Worm (Caenorhabditis elegans) whole organism, L2 larva: ENCODE data around the gene R12B2.13.

Source experiments
- C34F6.9 ChIP-seq: fragments of 150-350 bp; optimal IDR thresholded peaks from 2 replicates; lab custom pipeline; 2014; ENCODE audit warnings: missing biosample characterization, missing genetic modification characterization
- F13H6.1 ChIP-seq: sonication (generic microtip); optimal IDR thresholded peaks from 2 replicates; lab custom pipeline; 2016; ENCODE audit warnings: missing genetic modification characterization, missing compliant biosample characterization
- R02D3.7 ChIP-seq: fragments of 150-350 bp; optimal IDR thresholded peaks from 2 replicates; lab custom pipeline; 2014; ENCODE audit warnings: missing biosample characterization, missing genetic modification characterization
- Y55F3AM.14 ChIP-seq: fragments of 200-800 bp; sonication (Bioruptor generic); optimal IDR thresholded peaks from 2 replicates; lab custom pipeline; 2018; ENCODE audit warnings: mild to moderate bottlenecking, missing genetic modification characterization, missing compliant biosample characterization
- ZK546.5 ChIP-seq: sonication (generic microtip); optimal IDR thresholded peaks from 2 replicates; lab custom pipeline; 2017; ENCODE audit warnings: missing biosample characterization, missing genetic modification characterization
- alr-1 ChIP-seq: fragments of 150-350 bp; optimal IDR thresholded peaks from 2 replicates; lab custom pipeline; 2014; ENCODE audit warnings: missing biosample characterization, missing genetic modification characterization
- aly-2 ChIP-seq: fragments of 150-350 bp; optimal IDR thresholded peaks from 2 replicates; lab custom pipeline; 2014; ENCODE audit warnings: missing biosample characterization, missing genetic modification characterization
- ama-1 ChIP-seq: fragments of 150-350 bp; optimal IDR thresholded peaks from 2 replicates; lab custom pipeline; 2018; ENCODE audit warnings: inconsistent platforms
- blmp-1 ChIP-seq: sonication (generic microtip); optimal IDR thresholded peaks from 2 replicates; lab custom pipeline; 2017; ENCODE audit warnings: missing genetic modification characterization, mild to moderate bottlenecking, missing compliant biosample characterization, antibody characterized with exemption, moderate library complexity; ENCODE audit not compliant: insufficient read depth
- ceh-16 ChIP-seq: fragments of 150-350 bp; optimal IDR thresholded peaks from 2 replicates; lab custom pipeline; 2014; ENCODE audit warnings: missing biosample characterization, missing genetic modification characterization
- ceh-82 ChIP-seq: fragments of 150-350 bp; optimal IDR thresholded peaks from 2 replicates; lab custom pipeline; 2014; ENCODE audit warnings: missing biosample characterization, missing genetic modification characterization
- crh-2 ChIP-seq: sonication (generic microtip); optimal IDR thresholded peaks from 2 replicates; lab custom pipeline; 2017; ENCODE audit warnings: missing biosample characterization, missing genetic modification characterization
- dmd-4 ChIP-seq: sonication (generic microtip); optimal IDR thresholded peaks from 2 replicates; lab custom pipeline; 2017; ENCODE audit warnings: missing biosample characterization, missing genetic modification characterization
- egl-27 ChIP-seq: sonication (generic microtip); optimal IDR thresholded peaks from 3 replicates; lab custom pipeline; 2017; ENCODE audit warnings: missing biosample characterization, missing genetic modification reagents, missing genetic modification characterization
- elt-1 ChIP-seq: fragments of 150-350 bp; optimal IDR thresholded peaks from 2 replicates; lab custom pipeline; 2014; ENCODE audit warnings: missing biosample characterization, missing genetic modification characterization
- elt-3 ChIP-seq: sonication (generic microtip); optimal IDR thresholded peaks from 2 replicates; lab custom pipeline; 2017; ENCODE audit warnings: missing biosample characterization, missing genetic modification characterization
- fos-1 ChIP-seq: fragments of 150-350 bp; optimal IDR thresholded peaks from 2 replicates; lab custom pipeline; 2014; ENCODE audit warnings: missing biosample characterization, missing genetic modification characterization
- gmeb-1 ChIP-seq: fragments of 150-350 bp; optimal IDR thresholded peaks from 2 replicates; lab custom pipeline; 2014; ENCODE audit warnings: missing biosample characterization, missing genetic modification characterization
- lin-11 ChIP-seq: fragments of 150-350 bp; sonication (generic microtip); optimal IDR thresholded peaks from 2 replicates; lab custom pipeline; 2014; ENCODE audit warnings: missing biosample characterization, missing genetic modification characterization, inconsistent platforms, mixed read lengths
- lin-13 ChIP-seq: fragments of 150-350 bp; optimal IDR thresholded peaks from 2 replicates; lab custom pipeline; 2014; ENCODE audit warnings: missing biosample characterization, missing genetic modification reagents, missing genetic modification characterization
- lin-39 ChIP-seq: fragments of 150-350 bp; optimal IDR thresholded peaks from 2 replicates; lab custom pipeline; 2014; ENCODE audit warnings: missing biosample characterization, missing genetic modification reagents, missing genetic modification characterization
- lsy-2 ChIP-seq, 2 experiments: fragments of 150-350 bp in 1 of 2; sonication (generic microtip) in 1 of 2; optimal IDR thresholded peaks; 2 replicates each; lab custom pipeline; 2014 to 2017; ENCODE audit warnings: missing biosample characterization in 2 of 2, missing genetic modification characterization in 2 of 2
- mab-5 ChIP-seq: fragments of 150-350 bp; optimal IDR thresholded peaks from 2 replicates; lab custom pipeline; 2014; ENCODE audit warnings: missing biosample characterization, missing genetic modification characterization
- mbf-1 ChIP-seq: sonication (generic microtip); optimal IDR thresholded peaks from 2 replicates; lab custom pipeline; 2017; ENCODE audit warnings: missing biosample characterization, missing genetic modification characterization
- mdl-1 ChIP-seq, 2 experiments: fragments of 150-350 bp in 1 of 2; sonication (generic microtip) in 1 of 2; optimal IDR thresholded peaks; 2 replicates each; lab custom pipeline; 2017; ENCODE audit warnings: missing biosample characterization in 2 of 2, missing genetic modification characterization in 2 of 2
- nhr-10 ChIP-seq: sonication (generic microtip); optimal IDR thresholded peaks from 2 replicates; lab custom pipeline; 2017; ENCODE audit warnings: missing biosample characterization, missing genetic modification characterization
- nhr-11 ChIP-seq: fragments of 150-350 bp; optimal IDR thresholded peaks from 2 replicates; lab custom pipeline; 2014; ENCODE audit warnings: missing biosample characterization, missing genetic modification characterization
- nhr-12 ChIP-seq: fragments of 150-350 bp; optimal IDR thresholded peaks from 2 replicates; lab custom pipeline; 2014; ENCODE audit warnings: missing biosample characterization, missing genetic modification characterization
- nhr-129 ChIP-seq: fragments of 150-350 bp; optimal IDR thresholded peaks from 2 replicates; lab custom pipeline; 2014; ENCODE audit warnings: missing biosample characterization, missing genetic modification characterization
- nhr-21 ChIP-seq: fragments of 150-350 bp; optimal IDR thresholded peaks from 2 replicates; lab custom pipeline; 2014; ENCODE audit warnings: missing biosample characterization, missing genetic modification characterization
- nhr-23 ChIP-seq: fragments of 150-350 bp; optimal IDR thresholded peaks from 2 replicates; lab custom pipeline; 2014; ENCODE audit warnings: missing biosample characterization, missing genetic modification reagents, missing genetic modification characterization
- nhr-237 ChIP-seq: fragments of 150-350 bp; optimal IDR thresholded peaks from 2 replicates; lab custom pipeline; 2014; ENCODE audit warnings: missing biosample characterization, missing genetic modification characterization
- nhr-25 ChIP-seq: fragments of 150-350 bp; sonication (generic microtip); optimal IDR thresholded peaks from 3 replicates; lab custom pipeline; 2014; ENCODE audit warnings: missing biosample characterization, missing genetic modification characterization
- nhr-6 ChIP-seq: fragments of 150-350 bp; optimal IDR thresholded peaks from 2 replicates; lab custom pipeline; 2014; ENCODE audit warnings: missing biosample characterization, missing genetic modification characterization
- nhr-77 ChIP-seq: fragments of 150-350 bp; optimal IDR thresholded peaks from 2 replicates; lab custom pipeline; 2014; ENCODE audit warnings: missing biosample characterization, missing genetic modification characterization
- peb-1 ChIP-seq: fragments of 150-350 bp; optimal IDR thresholded peaks from 2 replicates; lab custom pipeline; 2014; ENCODE audit warnings: missing biosample characterization, missing genetic modification characterization
- sem-4 ChIP-seq: fragments of 150-350 bp; optimal IDR thresholded peaks from 2 replicates; lab custom pipeline; 2014; ENCODE audit warnings: missing biosample characterization, missing genetic modification reagents, missing genetic modification characterization
- skn-1 ChIP-seq: sonication (generic microtip); optimal IDR thresholded peaks from 2 replicates; lab custom pipeline; 2017; ENCODE audit warnings: missing biosample characterization, missing genetic modification characterization
- sma-3 ChIP-seq: sonication (generic microtip); optimal IDR thresholded peaks from 2 replicates; lab custom pipeline; 2016; ENCODE audit warnings: missing genetic modification reagents, missing genetic modification characterization, missing compliant biosample characterization
- sma-9 ChIP-seq, 2 experiments: fragments of 150-350 bp in 1 of 2; sonication (generic microtip) in 1 of 2; optimal IDR thresholded peaks; 2 replicates each; lab custom pipeline; 2014 to 2016; ENCODE audit warnings: missing genetic modification characterization in 2 of 2, mild to moderate bottlenecking in 1 of 2, missing biosample characterization in 1 of 2, missing compliant biosample characterization in 1 of 2, missing genetic modification reagents in 1 of 2, moderate library complexity in 1 of 2
- snpc-4 ChIP-seq: fragments of 150-350 bp; optimal IDR thresholded peaks from 2 replicates; lab custom pipeline; 2014; ENCODE audit warnings: missing biosample characterization, missing genetic modification characterization
- unc-39 ChIP-seq: fragments of 150-350 bp; optimal IDR thresholded peaks from 2 replicates; lab custom pipeline; 2014; ENCODE audit warnings: missing biosample characterization, missing genetic modification characterization
- unc-55 ChIP-seq: fragments of 150-350 bp; sonication (generic microtip); optimal IDR thresholded peaks from 3 replicates; lab custom pipeline; 2014; ENCODE audit warnings: missing biosample characterization, missing genetic modification reagents, missing genetic modification characterization
- unc-62 ChIP-seq: fragments of 150-350 bp; optimal IDR thresholded peaks from 2 replicates; lab custom pipeline; 2014; ENCODE audit warnings: missing biosample characterization, missing genetic modification reagents, missing genetic modification characterization
- zag-1 ChIP-seq: fragments of 150-350 bp; optimal IDR thresholded peaks from 2 replicates; lab custom pipeline; 2014; ENCODE audit warnings: missing biosample characterization, missing genetic modification characterization
- ztf-1 ChIP-seq: fragments of 200-800 bp; sonication (Bioruptor generic); conservative IDR thresholded peaks from 2 replicates; pipeline ENCODE4 v1.3.6; 2022; ENCODE audit warnings: missing genetic modification characterization, missing compliant biosample characterization
- ztf-11 ChIP-seq: sonication (generic microtip); optimal IDR thresholded peaks from 2 replicates; lab custom pipeline; 2017; ENCODE audit warnings: missing biosample characterization, missing genetic modification characterization
- ztf-4 ChIP-seq: fragments of 150-350 bp; optimal IDR thresholded peaks from 2 replicates; lab custom pipeline; 2014; ENCODE audit warnings: missing biosample characterization, missing genetic modification characterization

R12B2.13 gene

ce11 chrIII:5872288-5872687 lies 39.0 kb upstream of the R12B2.13 start:
- TF ChIP-seq C34F6.9 (tag; lab: Kevin White, UChicago) (no peak), nhr-129 (tag; lab: Kevin White, UChicago) (peak; percentile 67)

DNA sequence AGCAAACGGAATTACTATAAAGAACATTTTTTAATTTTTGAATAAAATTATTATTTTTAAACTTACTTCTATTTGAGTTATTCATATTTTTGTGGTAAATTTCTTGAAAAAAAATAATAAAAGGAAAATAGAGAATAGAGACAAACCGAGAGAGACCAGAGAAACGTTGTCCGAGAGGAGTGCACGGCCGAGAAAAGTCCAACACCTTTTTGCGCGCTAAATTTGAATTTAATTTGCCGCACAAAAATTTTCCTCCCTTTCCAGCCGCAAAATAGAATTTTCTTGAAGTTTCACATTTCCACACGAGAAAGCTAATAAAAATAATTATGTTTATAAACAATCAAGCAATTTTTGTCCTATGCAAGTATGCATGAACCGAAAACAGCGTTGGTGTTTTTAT lies 38.5 kb upstream of the R12B2.13 start, which contains the start of the genes F01F1.11 and F01F1.3:
TSS of gene F01F1.11 (minus strand) at position 118 of the 400 bp plus-strand sequence.
TSS of gene F01F1.3 (plus strand) at position 179 of the 400 bp plus-strand sequence.
- TF ChIP-seq skn-1 (tag; lab: Kevin White, UChicago) (no peak), ceh-82 (no peak), lsy-2 (tag; optimal IDR thresholded peaks at IDR 0.05; lab: Kevin White, UChicago) (peak; percentile 48 to 90), unc-55 (GFP tag; lab: Kevin White, UChicago) (peak; percentile 84), nhr-10 (tag; lab: Kevin White, UChicago) (no peak), sma-3 (GFP tag; lab: Kevin White, UChicago) (peak; percentile 88), nhr-237 (no peak), blmp-1 (tag; lab: Kevin White, UChicago) (peak; percentile 25), elt-1 (tag; lab: Kevin White, UChicago) (no peak), lin-11 (tag; lab: Kevin White, UChicago) (peak; percentile 52), aly-2 (no peak), C34F6.9 (tag; lab: Kevin White, UChicago) (peak; percentile 60), gmeb-1 (tag; lab: Kevin White, UChicago) (peak; percentile 95), snpc-4 (peak; percentile 30), ama-1 (no peak), nhr-23 (tag; lab: Kevin White, UChicago) (no peak), elt-3 (tag; lab: Kevin White, UChicago) (no peak), R02D3.7 (tag; lab: Kevin White, UChicago) (no peak), nhr-129 (tag; lab: Kevin White, UChicago) (peak; percentile 40), mbf-1 (tag; lab: Kevin White, UChicago) (no peak), ztf-4 (peak; percentile 5), sem-4 (peak; percentile 8), F13H6.1 (tag; lab: Kevin White, UChicago) (peak; percentile 79), zag-1 (tag; lab: Kevin White, UChicago) (no peak), ztf-1 (GFP tag; lab: Robert Waterston, UW) (no peak), ZK546.5 (tag; lab: Kevin White, UChicago) (no peak), nhr-21 (tag; lab: Kevin White, UChicago) (peak; percentile 76), dmd-4 (tag; lab: Kevin White, UChicago) (no peak), nhr-6 (peak; percentile 52), peb-1 (tag; lab: Kevin White, UChicago) (no peak), mdl-1 (tag; optimal IDR thresholded peaks at IDR 0.05; lab: Kevin White, UChicago) (no peak), crh-2 (tag; lab: Kevin White, UChicago) (peak; percentile 82), mab-5 (tag; lab: Kevin White, UChicago) (no peak), nhr-11 (tag; lab: Kevin White, UChicago) (no peak), unc-62 (no peak), alr-1 (no peak), egl-27 (tag; lab: Kevin White, UChicago) (peak; percentile 68), nhr-25 (peak; percentile 77), nhr-77 (tag; lab: Kevin White, UChicago) (peak; percentile 11), ceh-16 (tag; lab: Kevin White, UChicago) (no peak), sma-9 (GFP tag; optimal IDR thresholded peaks at IDR 0.05; lab: Kevin White, UChicago) (peak; percentile 88), sma-9 (tag; optimal IDR thresholded peaks at IDR 0.05; lab: Kevin White, UChicago) (no peak), unc-39 (tag; lab: Kevin White, UChicago) (no peak), lin-13 (GFP tag; lab: Kevin White, UChicago) (peak; percentile 69), Y55F3AM.14 (GFP tag; lab: Kevin White, UChicago) (no peak), nhr-12 (tag; lab: Kevin White, UChicago) (no peak), lin-39 (tag; lab: Kevin White, UChicago) (no peak), ztf-11 (no peak), fos-1 (peak; percentile 33)
